Worm (Caenorhabditis elegans) whole organism, late embryonic: Measurements from ENCODE around the gene T21D12.7.

Experiments used
- ama-1 ChIP-seq: fragments of 150-350 bp; optimal IDR thresholded peaks from 2 replicates; lab custom pipeline; 2014
- dmd-4 ChIP-seq: sonication (generic microtip); optimal IDR thresholded peaks from 2 replicates; lab custom pipeline; 2016; ENCODE audit warnings: borderline replicate concordance, missing genetic modification characterization, missing compliant biosample characterization
- elt-2 ChIP-seq: sonication (generic microtip); optimal IDR thresholded peaks from 2 replicates; lab custom pipeline; 2016; ENCODE audit warnings: missing genetic modification reagents, missing genetic modification characterization, missing compliant biosample characterization
- fkh-10 ChIP-seq: fragments of 150-350 bp; optimal IDR thresholded peaks from 2 replicates; lab custom pipeline; 2014; ENCODE audit warnings: missing biosample characterization, missing genetic modification reagents, missing genetic modification characterization
- gmeb-2 ChIP-seq: sonication (generic microtip); optimal IDR thresholded peaks from 2 replicates; lab custom pipeline; 2016; ENCODE audit warnings: missing genetic modification characterization, inconsistent platforms, missing compliant biosample characterization
- lim-6 ChIP-seq: sonication (generic microtip); optimal IDR thresholded peaks from 2 replicates; lab custom pipeline; 2016; ENCODE audit warnings: missing genetic modification characterization, missing compliant biosample characterization
- zip-5 ChIP-seq: sonication (generic microtip); optimal IDR thresholded peaks from 2 replicates; lab custom pipeline; 2016; ENCODE audit warnings: missing genetic modification characterization, missing compliant biosample characterization

ce11 chrIV:300307-300706 is 9.1 kb upstream of the T21D12.7 start:
- TF ChIP-seq gmeb-2, result no peak
- no peak for TF ChIP-seq dmd-4
- TF ChIP-seq ama-1, result no peak
- TF ChIP-seq elt-2 (tag; lab: Kevin White, UChicago), result no peak
- TF ChIP-seq lim-6 (tag; lab: Kevin White, UChicago), result no peak
- TF ChIP-seq fkh-10 (GFP tag; lab: Kevin White, UChicago), result no peak
- no peak for TF ChIP-seq zip-5
